Worm (Caenorhabditis elegans): Measurements from ENCODE around the gene txt-6.

- TF ChIP-seq ama-1 (optimal IDR thresholded peaks at IDR 0.05), result no peak
- no peak for TF ChIP-seq hmg-4 (GFP tag; optimal IDR thresholded peaks at IDR 0.05)
- TF ChIP-seq tbx-11 (GFP tag; IDR thresholded peaks at IDR 0.05), result no peak
- TF ChIP-seq F13C5.2 (tag; optimal IDR thresholded peaks at IDR 0.05), result no peak
Measured at ce11 chrV:4571997-4572396, 34.7 kb downstream of the txt-6 start.

Measured in whole organism, early embryonic.